Worm (Caenorhabditis elegans): Measurements from ENCODE around the gene F42F12.3.

DNA sequence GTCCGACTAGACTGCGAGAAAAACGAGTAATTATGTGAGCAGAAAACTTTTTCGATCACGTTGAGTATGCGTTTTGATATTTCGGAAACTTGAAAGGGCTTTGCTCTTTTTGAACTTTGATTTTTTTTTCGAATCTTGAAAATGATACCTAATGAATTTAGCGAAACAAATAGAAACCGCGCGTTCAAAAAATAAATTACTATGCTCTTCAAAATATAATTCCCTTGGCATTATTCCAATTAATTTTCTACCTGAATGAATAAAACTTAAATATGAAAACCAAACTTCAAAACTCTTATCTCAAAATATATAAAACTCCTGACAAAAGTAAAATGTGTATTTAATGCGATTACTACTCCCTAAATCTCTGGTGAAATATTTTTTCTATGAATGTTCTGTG is 35.1 kb upstream of the F42F12.3 start, which contains the start of gene xtr-2:
- TF ChIP-seq nhr-237 (tag; optimal IDR thresholded peaks at IDR 0.05) (no peak), blmp-1 (tag; optimal IDR thresholded peaks at IDR 0.05) (no peak), nhr-28 (tag; optimal IDR thresholded peaks at IDR 0.05) (no peak), lsy-2 (tag; optimal IDR thresholded peaks at IDR 0.05) (no peak), ceh-39 (tag; optimal IDR thresholded peaks at IDR 0.05) (no peak), hlh-1 (tag; optimal IDR thresholded peaks at IDR 0.05) (no peak), snpc-4 (tag; optimal IDR thresholded peaks at IDR 0.05) (no peak), pha-4 (tag; optimal IDR thresholded peaks at IDR 0.05) (no peak), mep-1 (tag; optimal IDR thresholded peaks at IDR 0.05) (no peak), mab-5 (tag; optimal IDR thresholded peaks at IDR 0.05) (no peak), elt-1 (tag; optimal IDR thresholded peaks at IDR 0.05; ENCODE audit: borderline replicate concordance, insufficient read depth) (no peak), unc-39 (tag; optimal IDR thresholded peaks at IDR 0.05) (no peak), M03D4.4 (tag; optimal IDR thresholded peaks at IDR 0.05) (no peak), ztf-11 (tag; optimal IDR thresholded peaks at IDR 0.05) (no peak)
